Worm (Caenorhabditis elegans) whole organism, L1 larva: ENCODE data around the gene R11H6.5.
A peak's percentile ranks its signal among the peaks of the same experiment; 100 is the strongest.

Source experiments
- C16A3.4 ChIP-seq: fragments of 150-350 bp; optimal IDR thresholded peaks from 2 replicates; lab custom pipeline; 2014; ENCODE audit warnings: missing biosample characterization, missing genetic modification characterization
- F16B12.6 ChIP-seq: fragments of 150-350 bp; optimal IDR thresholded peaks from 2 replicates; lab custom pipeline; 2014; ENCODE audit warnings: missing biosample characterization, missing genetic modification characterization
- Y116A8C.19 ChIP-seq: sonication (generic microtip); optimal IDR thresholded peaks from 2 replicates; lab custom pipeline; 2016; ENCODE audit warnings: missing compliant biosample characterization, missing genetic modification characterization, borderline replicate concordance
- alr-1 ChIP-seq: fragments of 200-800 bp; sonication (Bioruptor generic); optimal IDR thresholded peaks from 2 replicates; lab custom pipeline; 2018; ENCODE audit warnings: borderline replicate concordance, mild to moderate bottlenecking, missing genetic modification characterization, missing compliant biosample characterization
- blmp-1 ChIP-seq: fragments of 150-350 bp; optimal IDR thresholded peaks from 2 replicates; lab custom pipeline; 2014; ENCODE audit warnings: missing biosample characterization, missing genetic modification characterization
- ceh-63 ChIP-seq: fragments of 200-800 bp; sonication (Bioruptor generic); optimal IDR thresholded peaks from 2 replicates; lab custom pipeline; 2018; ENCODE audit warnings: mild to moderate bottlenecking, missing genetic modification characterization, missing compliant biosample characterization
- ceh-82 ChIP-seq, 3 experiments: fragments of 150-350 bp in 1 of 3; sonication (generic microtip) in 2 of 3; optimal IDR thresholded peaks; 2 replicates each; lab custom pipeline; 2014 to 2017; ENCODE audit warnings: missing biosample characterization in 3 of 3, missing genetic modification characterization in 3 of 3
- ceh-90 ChIP-seq: sonication (generic microtip); optimal IDR thresholded peaks from 2 replicates; lab custom pipeline; 2016; ENCODE audit warnings: missing genetic modification characterization, missing compliant biosample characterization
- ces-1 ChIP-seq: fragments of 150-350 bp; optimal IDR thresholded peaks from 2 replicates; lab custom pipeline; 2014; ENCODE audit warnings: missing biosample characterization, missing genetic modification reagents, missing genetic modification characterization
- dpl-1 ChIP-seq, 3 experiments: fragments of 150-350 bp in 2 of 3; sonication (generic microtip) in 1 of 3; optimal IDR thresholded peaks; 2 replicates each; lab custom pipeline; 2014 to 2017; ENCODE audit warnings: missing biosample characterization in 3 of 3, missing genetic modification characterization in 3 of 3, missing genetic modification reagents in 3 of 3
- dsc-1 ChIP-seq: sonication (generic microtip); optimal IDR thresholded peaks from 2 replicates; lab custom pipeline; 2016; ENCODE audit warnings: mild to moderate bottlenecking, missing genetic modification characterization, missing compliant biosample characterization
- efl-1 ChIP-seq, 4 experiments: fragments of 150-350 bp; optimal IDR thresholded peaks in 3 of 4; peaks in 1 of 4; 1 replicate in 1 of 4; 2 replicates in 3 of 4; lab custom pipeline; 2014; ENCODE audit warnings: missing biosample characterization in 2 of 4, missing genetic modification characterization in 2 of 4, missing genetic modification reagents in 2 of 4
- egl-27 ChIP-seq, 2 experiments: fragments of 150-350 bp in 1 of 2; sonication (generic microtip); optimal IDR thresholded peaks; 3 replicates each; lab custom pipeline; 2017 to 2018; ENCODE audit warnings: missing biosample characterization in 2 of 2, missing genetic modification characterization in 2 of 2, missing genetic modification reagents in 2 of 2
- fkh-10 ChIP-seq: sonication (generic microtip); optimal IDR thresholded peaks from 2 replicates; lab custom pipeline; 2017; ENCODE audit warnings: missing biosample characterization, missing genetic modification reagents, missing genetic modification characterization
- fkh-8 ChIP-seq: sonication (generic microtip); optimal IDR thresholded peaks from 2 replicates; lab custom pipeline; 2016; ENCODE audit warnings: mild to moderate bottlenecking, missing genetic modification characterization, missing compliant biosample characterization
- fos-1 ChIP-seq: fragments of 150-350 bp; optimal IDR thresholded peaks from 2 replicates; lab custom pipeline; 2014; ENCODE audit warnings: missing biosample characterization, missing genetic modification characterization
- hlh-17 ChIP-seq: fragments of 200-800 bp; sonication (Bioruptor generic); optimal IDR thresholded peaks from 2 replicates; lab custom pipeline; 2018; ENCODE audit warnings: missing genetic modification characterization, mild to moderate bottlenecking, missing compliant biosample characterization, moderate library complexity, borderline replicate concordance
- hlh-4 ChIP-seq: sonication (generic microtip); optimal IDR thresholded peaks from 2 replicates; lab custom pipeline; 2016; ENCODE audit warnings: mild to moderate bottlenecking, missing genetic modification characterization, missing compliant biosample characterization
- irx-1 ChIP-seq: sonication (generic microtip); optimal IDR thresholded peaks from 2 replicates; lab custom pipeline; 2016; ENCODE audit warnings: missing genetic modification characterization, missing compliant biosample characterization
- lin-14 ChIP-seq: fragments of 200-800 bp; sonication (Bioruptor generic); optimal IDR thresholded peaks from 2 replicates; lab custom pipeline; 2018; ENCODE audit warnings: mild to moderate bottlenecking, missing genetic modification characterization, moderate library complexity, missing compliant biosample characterization
- lin-15B ChIP-seq: fragments of 150-350 bp; sonication (generic microtip); optimal IDR thresholded peaks from 3 replicates; lab custom pipeline; 2014; ENCODE audit warnings: missing biosample characterization, missing genetic modification characterization
- lin-35 ChIP-seq, 2 experiments: fragments of 150-350 bp; optimal IDR thresholded peaks; 2 replicates each; lab custom pipeline; 2014; ENCODE audit warnings: missing biosample characterization in 2 of 2, missing genetic modification characterization in 2 of 2, missing genetic modification reagents in 2 of 2
- lin-39 ChIP-seq: fragments of 150-350 bp; optimal IDR thresholded peaks from 2 replicates; lab custom pipeline; 2014; ENCODE audit warnings: missing biosample characterization, missing genetic modification reagents, missing genetic modification characterization
- lsy-2 ChIP-seq, 2 experiments: fragments of 150-350 bp; optimal IDR thresholded peaks; 2 replicates each; lab custom pipeline; 2014; ENCODE audit warnings: missing biosample characterization in 2 of 2, missing genetic modification characterization in 2 of 2
- mab-9 ChIP-seq: fragments of 200-800 bp; sonication (Bioruptor generic); IDR thresholded peaks from 2 replicates; pipeline ENCODE4 v1.3.6; 2022; ENCODE audit warnings: missing genetic modification reagents, missing genetic modification characterization, missing compliant biosample characterization
- mdl-1 ChIP-seq, 2 experiments: fragments of 150-350 bp; optimal IDR thresholded peaks; 2 replicates each; lab custom pipeline; 2014 to 2017; ENCODE audit warnings: missing biosample characterization in 2 of 2, missing genetic modification characterization in 2 of 2, inconsistent platforms in 1 of 2
- mef-2 ChIP-seq: fragments of 150-350 bp; optimal IDR thresholded peaks from 2 replicates; lab custom pipeline; 2014; ENCODE audit warnings: missing biosample characterization, missing genetic modification characterization
- mep-1 ChIP-seq: fragments of 150-350 bp; optimal IDR thresholded peaks from 2 replicates; lab custom pipeline; 2014; ENCODE audit warnings: missing biosample characterization, missing genetic modification characterization
- nhr-11 ChIP-seq: fragments of 150-350 bp; optimal IDR thresholded peaks from 2 replicates; lab custom pipeline; 2014; ENCODE audit warnings: missing biosample characterization, missing genetic modification characterization
- nhr-20 ChIP-seq: sonication (generic microtip); optimal IDR thresholded peaks from 2 replicates; lab custom pipeline; 2016; ENCODE audit warnings: mild to moderate bottlenecking, missing genetic modification characterization, missing compliant biosample characterization
- nhr-28 ChIP-seq: fragments of 150-350 bp; optimal IDR thresholded peaks from 2 replicates; lab custom pipeline; 2014; ENCODE audit warnings: missing biosample characterization, missing genetic modification characterization
- nhr-71 ChIP-seq: sonication (generic microtip); optimal IDR thresholded peaks from 2 replicates; lab custom pipeline; 2016; ENCODE audit warnings: mild to moderate bottlenecking, missing genetic modification characterization, moderate library complexity, missing compliant biosample characterization
- nhr-76 ChIP-seq: sonication (generic microtip); optimal IDR thresholded peaks from 2 replicates; lab custom pipeline; 2017; ENCODE audit warnings: missing biosample characterization, missing genetic modification characterization
- nhr-77 ChIP-seq: fragments of 150-350 bp; optimal IDR thresholded peaks from 2 replicates; lab custom pipeline; 2014; ENCODE audit warnings: missing biosample characterization, missing genetic modification characterization
- nhr-85 ChIP-seq: sonication (generic microtip); peaks from one replicate; lab custom pipeline; 2016; ENCODE audit warnings: missing genetic modification characterization, inconsistent platforms, missing compliant biosample characterization
- pqm-1 ChIP-seq: sonication (generic microtip); optimal IDR thresholded peaks from 3 replicates; lab custom pipeline; 2017; ENCODE audit warnings: missing biosample characterization, missing genetic modification characterization
- snu-23 ChIP-seq: sonication (generic microtip); optimal IDR thresholded peaks from 2 replicates; lab custom pipeline; 2016; ENCODE audit warnings: missing genetic modification characterization, missing compliant biosample characterization
- sox-4 ChIP-seq: sonication (generic microtip); optimal IDR thresholded peaks from 2 replicates; lab custom pipeline; 2016; ENCODE audit warnings: missing genetic modification characterization, missing compliant biosample characterization
- sptf-1 ChIP-seq: fragments of 150-350 bp; optimal IDR thresholded peaks from 2 replicates; lab custom pipeline; 2014; ENCODE audit warnings: missing biosample characterization, missing genetic modification characterization
- sup-37 ChIP-seq: fragments of 200-800 bp; sonication (Bioruptor generic); optimal IDR thresholded peaks from 2 replicates; lab custom pipeline; 2018; ENCODE audit warnings: mild to moderate bottlenecking, missing genetic modification characterization, missing compliant biosample characterization
- swsn-7 ChIP-seq: sonication (generic microtip); optimal IDR thresholded peaks from 2 replicates; lab custom pipeline; 2016; ENCODE audit warnings: missing genetic modification characterization, missing compliant biosample characterization
- tbx-2 ChIP-seq: sonication (generic microtip); optimal IDR thresholded peaks from 2 replicates; lab custom pipeline; 2016; ENCODE audit warnings: missing genetic modification characterization, missing compliant biosample characterization
- tlp-1 ChIP-seq: fragments of 150-350 bp; optimal IDR thresholded peaks from 2 replicates; lab custom pipeline; 2014; ENCODE audit warnings: missing biosample characterization, missing genetic modification characterization
- unc-130 ChIP-seq: fragments of 150-350 bp; optimal IDR thresholded peaks from 2 replicates; lab custom pipeline; 2017; ENCODE audit warnings: missing biosample characterization, missing genetic modification characterization, inconsistent platforms
- vab-15 ChIP-seq: sonication (generic microtip); optimal IDR thresholded peaks from 2 replicates; lab custom pipeline; 2017; ENCODE audit warnings: missing genotype, mild to moderate bottlenecking, missing genetic modification characterization, missing compliant biosample characterization
- xbp-1 ChIP-seq: sonication (generic microtip); optimal IDR thresholded peaks from 2 replicates; lab custom pipeline; 2016; ENCODE audit warnings: missing genetic modification characterization, missing compliant biosample characterization
- zag-1 ChIP-seq: fragments of 150-350 bp; optimal IDR thresholded peaks from 2 replicates; lab custom pipeline; 2014; ENCODE audit warnings: missing biosample characterization, missing genetic modification characterization
- ztf-4 ChIP-seq: fragments of 150-350 bp; optimal IDR thresholded peaks from 2 replicates; lab custom pipeline; 2014; ENCODE audit warnings: missing biosample characterization, missing genetic modification characterization

R11H6.5 gene

DNA sequence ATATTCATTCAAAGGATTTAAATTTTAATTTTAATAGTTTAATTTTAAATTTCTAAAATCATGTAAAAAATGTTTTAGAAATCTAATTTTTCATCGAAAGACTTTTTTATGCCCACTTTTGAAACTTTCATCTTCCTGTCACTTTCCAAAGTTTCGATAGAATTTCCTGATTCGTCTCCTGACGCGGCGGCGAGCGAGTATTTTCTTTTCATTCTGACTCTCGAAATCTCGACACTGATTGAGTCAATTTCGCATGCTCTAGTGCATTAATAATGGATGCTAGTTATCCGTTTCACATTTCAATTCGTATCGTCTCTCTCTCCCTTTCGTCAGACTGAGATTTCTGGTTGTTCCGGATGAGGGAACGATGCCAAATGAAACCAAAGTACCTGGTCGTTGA is 36.8 kb upstream of the R11H6.5 start:
- TF ChIP-seq ztf-4 (tag; lab: Kevin White, UChicago) (no peak), fkh-10 (GFP tag; lab: Kevin White, UChicago) (peak; percentile 86), sptf-1 (no peak), mab-9 (GFP tag; lab: Robert Waterston, UW) (no peak), lin-14 (GFP tag; lab: Kevin White, UChicago) (peak; percentile 45), efl-1 (optimal IDR thresholded peaks at IDR 0.05; lab: Kevin White, UChicago) (no peak), efl-1 (GFP tag; optimal IDR thresholded peaks at IDR 0.05 in 1 of 2; lab: Kevin White, UChicago) (peak in 1 of 2 experiments; percentile 66), fkh-8 (tag; lab: Kevin White, UChicago) (no peak), pqm-1 (tag; lab: Kevin White, UChicago) (no peak)
- TF ChIP-seq, all 84 proteins: peak for 3

DNA sequence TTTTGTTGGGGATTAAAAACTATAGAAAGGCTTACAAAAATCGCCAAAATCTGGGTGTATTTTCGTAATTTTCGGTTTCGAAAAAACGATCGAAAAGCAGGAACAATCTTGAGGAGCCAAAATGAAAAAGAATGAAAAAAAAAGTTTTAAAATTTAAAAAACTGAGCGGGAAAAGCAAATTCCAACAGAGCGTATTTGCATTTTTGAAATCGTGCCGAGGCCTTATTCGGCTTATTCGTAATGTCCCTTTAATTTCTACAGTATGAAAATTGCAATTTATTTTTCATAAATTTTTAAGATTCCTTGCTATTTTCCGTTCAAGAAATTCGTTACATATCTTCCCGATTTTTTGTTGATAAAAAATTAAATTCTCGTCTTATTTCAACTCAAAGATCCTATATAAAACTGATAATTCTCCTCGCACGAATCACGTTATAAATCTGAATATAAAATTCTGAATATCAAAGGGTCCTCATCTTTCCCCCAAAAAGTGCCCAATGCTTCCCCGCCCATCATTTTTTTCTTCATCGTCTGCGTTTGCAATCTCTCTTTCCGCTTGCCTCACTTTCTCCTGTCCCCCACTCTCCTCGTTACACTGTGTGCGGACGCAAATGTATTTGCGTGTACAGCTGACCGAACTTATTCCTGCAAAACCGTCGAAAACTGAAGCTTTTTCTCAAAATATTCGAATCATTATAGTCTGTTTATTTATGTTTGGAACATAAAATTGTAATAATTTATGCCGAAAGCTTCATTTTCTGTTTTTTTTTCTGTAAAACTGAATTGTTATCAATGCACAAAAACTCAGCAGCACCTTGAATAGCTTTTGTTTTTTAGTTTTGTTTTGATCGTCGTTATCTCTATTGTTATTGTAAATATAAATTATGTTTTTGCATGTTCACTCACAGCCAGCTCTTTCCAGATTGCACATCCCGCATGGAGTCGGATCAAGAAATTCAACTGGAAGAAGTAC is 34.1 kb upstream of the R11H6.5 start, which contains the start of the genes rfc-1 and pmp-3:
Gene rfc-1 (minus strand): TSS at position 163 of the 973 bp plus-strand sequence.
Gene pmp-3 (plus strand): TSS at position 923 of the 973 bp plus-strand sequence.
- TF ChIP-seq tbx-2 (peak; percentile 22), F16B12.6 (tag; lab: Kevin White, UChicago) (no peak), lin-35 (GFP tag; optimal IDR thresholded peaks at IDR 0.05; lab: Kevin White, UChicago) (peak; percentile 79 to 93), fkh-8 (tag; lab: Kevin White, UChicago) (peak; percentile 12), xbp-1 (tag; lab: Kevin White, UChicago) (no peak), fos-1 (tag; lab: Kevin White, UChicago) (no peak), mef-2 (tag; lab: Kevin White, UChicago) (no peak), egl-27 (tag; optimal IDR thresholded peaks at IDR 0.05; lab: Kevin White, UChicago) (no peak), snu-23 (peak; percentile 36), sptf-1 (no peak), nhr-71 (tag; lab: Kevin White, UChicago) (peak; percentile 42), nhr-28 (tag; lab: Kevin White, UChicago) (no peak), ceh-82 (tag; optimal IDR thresholded peaks at IDR 0.05; lab: Kevin White, UChicago) (no peak), lin-14 (GFP tag; lab: Kevin White, UChicago) (peak; percentile 42), nhr-20 (tag; lab: Kevin White, UChicago) (peak; percentile 30), nhr-85 (peak; percentile 20), nhr-77 (tag; lab: Kevin White, UChicago) (no peak), mdl-1 (tag; optimal IDR thresholded peaks at IDR 0.05; lab: Kevin White, UChicago) (no peak), dpl-1 (GFP tag; optimal IDR thresholded peaks at IDR 0.05; lab: Kevin White, UChicago) (peak; percentile 82 to 88 (median 86)), sup-37 (GFP tag; lab: Kevin White, UChicago) (no peak), hlh-17 (no peak), lin-39 (tag; lab: Kevin White, UChicago) (no peak), ces-1 (GFP tag; lab: Kevin White, UChicago) (no peak), nhr-11 (no peak), unc-130 (tag; lab: Kevin White, UChicago) (peak; percentile 5), C16A3.4 (no peak), irx-1 (peak; percentile 5), efl-1 (optimal IDR thresholded peaks at IDR 0.05; lab: Kevin White, UChicago) (peak; percentile 87 to 93), efl-1 (GFP tag; optimal IDR thresholded peaks at IDR 0.05 in 1 of 2; lab: Kevin White, UChicago) (peak; percentile 88 to 99), dsc-1 (tag; lab: Kevin White, UChicago) (peak; percentile 2), ceh-90 (tag; lab: Kevin White, UChicago) (no peak), nhr-76 (no peak), mep-1 (no peak), alr-1 (tag; lab: Kevin White, UChicago) (no peak), tlp-1 (no peak), blmp-1 (tag; lab: Kevin White, UChicago) (peak; percentile 93), hlh-4 (tag; lab: Kevin White, UChicago) (no peak), Y116A8C.19 (tag; lab: Kevin White, UChicago) (no peak), lsy-2 (tag; optimal IDR thresholded peaks at IDR 0.05; lab: Kevin White, UChicago) (peak; percentile 7 to 74), ceh-63 (GFP tag; lab: Kevin White, UChicago) (no peak), vab-15 (tag; lab: Kevin White, UChicago) (no peak), swsn-7 (tag; lab: Kevin White, UChicago) (peak; percentile 9), sox-4 (tag; lab: Kevin White, UChicago) (no peak), lin-15B (tag; lab: Kevin White, UChicago) (peak; percentile 29), zag-1 (tag; lab: Kevin White, UChicago) (no peak)
